Worm (Caenorhabditis elegans) whole organism, mixed stage, embryonic: ENCODE results near the gene Y57G11C.46.
A peak's percentile ranks its signal among the peaks of the same experiment; 100 is the strongest.

Source experiments
- M03D4.4 ChIP-seq: sonication (generic microtip); optimal IDR thresholded peaks from 2 replicates; lab custom pipeline; 2017; ENCODE audit warnings: mild to moderate bottlenecking, missing genetic modification characterization, missing compliant biosample characterization
- bed-3 ChIP-seq: fragments of 200-800 bp; sonication (Bioruptor generic); optimal IDR thresholded peaks from 3 replicates; lab custom pipeline; 2018; ENCODE audit warnings: mild to moderate bottlenecking, missing genetic modification characterization, moderate library complexity, missing compliant biosample characterization
- blmp-1 ChIP-seq: fragments of 150-350 bp; optimal IDR thresholded peaks from 2 replicates; lab custom pipeline; 2014; ENCODE audit warnings: missing biosample characterization, missing genetic modification characterization
- ceh-43 ChIP-seq: fragments of 200-800 bp; sonication (Bioruptor generic); optimal IDR thresholded peaks from 2 replicates; lab custom pipeline; 2018; ENCODE audit warnings: mild to moderate bottlenecking, missing genetic modification characterization, moderate library complexity, missing compliant biosample characterization
- ceh-83 ChIP-seq: fragments of 200-800 bp; sonication (Bioruptor generic); optimal IDR thresholded peaks from 2 replicates; lab custom pipeline; 2018; ENCODE audit warnings: mild to moderate bottlenecking, missing genetic modification characterization, missing compliant biosample characterization
- ces-1 ChIP-seq: fragments of 150-350 bp; optimal IDR thresholded peaks from 2 replicates; lab custom pipeline; 2014; ENCODE audit warnings: missing biosample characterization, missing genetic modification reagents, missing genetic modification characterization
- cnd-1 ChIP-seq: fragments of 200-800 bp; sonication (Bioruptor generic); optimal IDR thresholded peaks from 2 replicates; lab custom pipeline; 2018; ENCODE audit warnings: mild to moderate bottlenecking, missing genetic modification characterization, missing compliant biosample characterization
- drap-1 ChIP-seq: fragments of 200-800 bp; sonication (Bioruptor generic); optimal IDR thresholded peaks from 3 replicates; lab custom pipeline; 2018; ENCODE audit warnings: mild to moderate bottlenecking, missing genetic modification characterization, missing compliant biosample characterization
- elt-1 ChIP-seq: sonication (generic microtip); optimal IDR thresholded peaks from 2 replicates; lab custom pipeline; 2017; ENCODE audit warnings: missing genetic modification characterization, mild to moderate bottlenecking, missing compliant biosample characterization, antibody characterized with exemption, moderate library complexity, borderline replicate concordance; ENCODE audit not compliant: insufficient read depth
- elt-3 ChIP-seq: fragments of 150-350 bp; optimal IDR thresholded peaks from 2 replicates; lab custom pipeline; 2014; ENCODE audit warnings: missing biosample characterization, missing genetic modification characterization
- flh-1 ChIP-seq: fragments of 200-800 bp; sonication (Bioruptor generic); optimal IDR thresholded peaks from 2 replicates; lab custom pipeline; 2018; ENCODE audit warnings: mild to moderate bottlenecking, missing genetic modification characterization, moderate library complexity, missing compliant biosample characterization
- ham-2 ChIP-seq: fragments of 200-800 bp; sonication (Bioruptor generic); optimal IDR thresholded peaks from 2 replicates; lab custom pipeline; 2018; ENCODE audit warnings: mild to moderate bottlenecking, missing genetic modification characterization, missing compliant biosample characterization
- hlh-1 ChIP-seq: fragments of 150-350 bp; optimal IDR thresholded peaks from 2 replicates; lab custom pipeline; 2014; ENCODE audit warnings: missing biosample characterization, missing genetic modification reagents, missing genetic modification characterization
- lin-13 ChIP-seq: fragments of 150-350 bp; optimal IDR thresholded peaks from 2 replicates; lab custom pipeline; 2014; ENCODE audit warnings: missing biosample characterization, missing genetic modification characterization
- lin-32 ChIP-seq: fragments of 200-800 bp; sonication (Bioruptor generic); optimal IDR thresholded peaks from 2 replicates; lab custom pipeline; 2018; ENCODE audit warnings: mild to moderate bottlenecking, missing genetic modification characterization, missing compliant biosample characterization
- lsy-2 ChIP-seq: fragments of 150-350 bp; optimal IDR thresholded peaks from 2 replicates; lab custom pipeline; 2014; ENCODE audit warnings: missing biosample characterization, missing genetic modification characterization
- mab-5 ChIP-seq: fragments of 150-350 bp; optimal IDR thresholded peaks from 2 replicates; lab custom pipeline; 2014; ENCODE audit warnings: missing biosample characterization, missing genetic modification characterization
- mep-1 ChIP-seq: fragments of 150-350 bp; optimal IDR thresholded peaks from 2 replicates; lab custom pipeline; 2017; ENCODE audit warnings: missing biosample characterization, missing genetic modification reagents, missing genetic modification characterization, inconsistent platforms
- mls-2 ChIP-seq: sonication (generic microtip); optimal IDR thresholded peaks from 2 replicates; lab custom pipeline; 2016; ENCODE audit warnings: mild to moderate bottlenecking, missing genetic modification characterization, moderate library complexity, missing compliant biosample characterization
- nhr-12 ChIP-seq: fragments of 150-350 bp; optimal IDR thresholded peaks from 2 replicates; lab custom pipeline; 2014; ENCODE audit warnings: missing biosample characterization, missing genetic modification characterization
- nhr-2 ChIP-seq: fragments of 150-350 bp; optimal IDR thresholded peaks from 2 replicates; lab custom pipeline; 2014; ENCODE audit warnings: missing biosample characterization, missing genetic modification characterization
- nhr-237 ChIP-seq: fragments of 150-350 bp; optimal IDR thresholded peaks from 2 replicates; lab custom pipeline; 2014; ENCODE audit warnings: missing biosample characterization, missing genetic modification characterization
- nhr-76 ChIP-seq: sonication (generic microtip); optimal IDR thresholded peaks from 2 replicates; lab custom pipeline; 2017; ENCODE audit warnings: missing biosample characterization, missing genetic modification characterization
- pha-4 ChIP-seq: fragments of 150-350 bp; optimal IDR thresholded peaks from 2 replicates; lab custom pipeline; 2018; ENCODE audit warnings: missing biosample characterization, missing genetic modification reagents, missing genetic modification characterization
- sptf-1 ChIP-seq: sonication (generic microtip); optimal IDR thresholded peaks from 2 replicates; lab custom pipeline; 2017; ENCODE audit warnings: mild to moderate bottlenecking, missing genetic modification characterization, moderate library complexity, missing compliant biosample characterization
- tbx-8 ChIP-seq: fragments of 200-800 bp; sonication (Bioruptor generic); optimal IDR thresholded peaks from 2 replicates; lab custom pipeline; 2018; ENCODE audit warnings: mild to moderate bottlenecking, missing genetic modification characterization, moderate library complexity, missing compliant biosample characterization
- unc-120 ChIP-seq: sonication (generic microtip); optimal IDR thresholded peaks from 2 replicates; lab custom pipeline; 2017; ENCODE audit warnings: missing genetic modification characterization, missing compliant biosample characterization; ENCODE audit not compliant: poor library complexity, severe bottlenecking
- unc-39 ChIP-seq: fragments of 150-350 bp; optimal IDR thresholded peaks from 2 replicates; lab custom pipeline; 2014; ENCODE audit warnings: missing biosample characterization, missing genetic modification characterization
- zip-8 ChIP-seq: fragments of 150-350 bp; optimal IDR thresholded peaks from 2 replicates; lab custom pipeline; 2014; ENCODE audit warnings: missing biosample characterization, missing genetic modification characterization
- ztf-11 ChIP-seq: fragments of 150-350 bp; optimal IDR thresholded peaks from 2 replicates; lab custom pipeline; 2014; ENCODE audit warnings: missing biosample characterization, missing genetic modification characterization

Gene Y57G11C.46

DNA sequence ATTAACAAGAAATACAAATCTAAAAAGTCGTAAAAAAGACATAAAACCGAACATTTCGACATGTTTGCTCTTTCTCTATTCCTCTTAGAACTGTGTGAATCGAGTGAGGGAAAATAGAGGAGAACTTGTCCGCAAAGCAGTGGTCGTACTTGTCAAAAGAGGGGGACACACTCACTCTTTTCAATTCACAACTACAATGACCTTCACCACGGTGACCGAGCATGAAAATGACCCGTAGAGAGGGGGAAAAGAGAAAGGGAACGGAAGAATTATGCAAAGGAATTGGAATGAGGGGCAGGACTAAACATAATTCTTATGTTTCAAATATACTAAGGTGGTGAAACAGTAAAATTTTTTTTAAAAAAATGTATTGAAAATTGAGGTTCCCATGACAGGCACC lies 17.3 kb upstream of the Y57G11C.46 start:
- peak; percentile 15 for TF ChIP-seq sptf-1
- TF ChIP-seq lin-32 (GFP tag; lab: Kevin White, UChicago), result no peak

DNA sequence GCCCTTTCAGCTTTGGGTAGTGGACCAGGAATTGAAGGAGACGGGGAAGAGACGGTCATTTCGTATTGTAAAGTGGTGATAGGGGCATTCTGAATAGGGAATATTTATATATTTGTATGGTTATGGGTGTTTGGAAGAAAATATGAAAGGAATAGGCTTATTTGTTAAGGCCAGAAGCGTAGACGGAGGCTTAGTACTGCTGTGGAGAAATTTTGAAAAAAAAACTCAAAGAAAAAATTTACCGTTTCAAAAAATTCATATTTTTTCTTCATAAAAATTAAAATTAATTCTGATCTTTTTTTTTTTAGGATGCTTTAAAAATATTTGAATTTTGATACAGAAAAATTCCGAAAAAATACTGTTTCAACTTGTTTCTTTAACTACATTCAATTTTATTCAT lies 12.8 kb upstream of the Y57G11C.46 start, which contains the start of gene hhat-2:
hhat-2 (minus strand) TSS at position 101 of the 400 bp plus-strand sequence.
- TF ChIP-seq nhr-237 (tag; lab: Kevin White, UChicago) (no peak), zip-8 (no peak), elt-3 (tag; lab: Kevin White, UChicago) (no peak), flh-1 (GFP tag; lab: Kevin White, UChicago) (no peak), ham-2 (GFP tag; lab: Kevin White, UChicago) (no peak), nhr-12 (tag; lab: Kevin White, UChicago) (no peak), tbx-8 (no peak), blmp-1 (tag; lab: Kevin White, UChicago) (no peak), ceh-43 (GFP tag; lab: Kevin White, UChicago) (no peak), ceh-83 (GFP tag; lab: Kevin White, UChicago) (no peak), mls-2 (tag; lab: Kevin White, UChicago) (no peak)

DNA sequence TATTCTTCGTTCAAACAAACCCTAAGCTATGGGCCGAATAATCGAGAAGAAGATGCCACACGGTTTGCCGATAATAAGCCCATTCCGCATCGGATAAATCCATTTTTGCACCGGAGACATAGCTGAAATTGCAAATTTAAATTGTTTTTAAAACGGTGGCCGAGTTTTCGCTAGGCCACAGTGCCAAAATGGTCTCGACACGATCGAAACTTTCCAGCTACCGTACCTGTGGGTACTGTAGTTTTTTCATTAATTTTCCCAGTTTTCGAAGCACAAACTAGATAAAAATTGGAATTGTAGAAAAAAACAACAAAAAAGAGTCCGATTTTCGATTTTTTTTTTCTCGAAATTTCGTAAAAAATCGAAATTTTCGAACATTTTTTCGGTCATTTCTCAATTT lies 12.0 kb upstream of the Y57G11C.46 start:
- TF ChIP-seq nhr-76, result no peak
- TF ChIP-seq nhr-12 (tag; lab: Kevin White, UChicago), result no peak
- no peak for TF ChIP-seq unc-120 (tag; lab: Kevin White, UChicago)
- no peak for TF ChIP-seq cnd-1 (tag; lab: Kevin White, UChicago)
- TF ChIP-seq zip-8, result no peak
- no peak for TF ChIP-seq M03D4.4 (tag; lab: Kevin White, UChicago)
- no peak for TF ChIP-seq lin-32 (GFP tag; lab: Kevin White, UChicago)
- no peak for TF ChIP-seq ztf-11 (tag; lab: Kevin White, UChicago)
- TF ChIP-seq pha-4 (tag; lab: Kevin White, UChicago), result no peak
- no peak for TF ChIP-seq tbx-8
- TF ChIP-seq lsy-2, result no peak
- no peak for TF ChIP-seq ces-1 (GFP tag; lab: Kevin White, UChicago)
- no peak for TF ChIP-seq nhr-237 (tag; lab: Kevin White, UChicago)
- TF ChIP-seq mls-2 (tag; lab: Kevin White, UChicago), result no peak
- no peak for TF ChIP-seq unc-39
- no peak for TF ChIP-seq flh-1 (GFP tag; lab: Kevin White, UChicago)
- TF ChIP-seq sptf-1, result no peak
- TF ChIP-seq ceh-43 (GFP tag; lab: Kevin White, UChicago), result no peak

DNA sequence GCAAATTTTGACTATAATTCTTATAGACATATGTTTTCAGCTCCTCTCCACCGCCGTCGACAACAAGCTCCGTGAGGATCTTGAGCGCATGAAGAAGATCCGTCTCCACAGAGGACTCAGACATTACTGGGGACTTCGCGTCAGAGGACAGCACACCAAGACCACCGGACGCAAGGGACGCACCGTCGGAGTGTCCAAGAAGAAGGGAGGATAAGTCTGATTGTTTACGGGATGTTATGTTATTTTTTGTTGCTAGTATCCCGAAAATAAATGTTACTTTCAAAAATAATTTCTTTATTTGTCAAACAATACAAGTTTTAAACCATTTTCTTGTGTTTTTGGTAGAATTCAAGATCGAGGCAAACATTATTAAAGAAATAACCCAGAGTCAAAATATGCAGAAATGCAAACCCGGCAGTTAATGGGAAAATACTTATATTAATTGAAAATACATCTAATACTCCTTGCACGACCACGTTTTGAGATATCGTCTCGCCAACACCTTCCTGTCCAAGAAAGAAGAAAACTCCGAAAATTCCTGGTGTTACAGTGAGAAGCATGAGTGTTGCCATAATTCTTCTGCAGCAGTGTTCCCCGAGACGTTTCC lies 10.1 kb upstream of the Y57G11C.46 start:
- TF ChIP-seq mab-5, result no peak
- TF ChIP-seq cnd-1 (tag; lab: Kevin White, UChicago), result no peak
- TF ChIP-seq pha-4 (tag; lab: Kevin White, UChicago), result no peak
- no peak for TF ChIP-seq lin-13 (tag; lab: Kevin White, UChicago)
- no peak for TF ChIP-seq elt-3 (tag; lab: Kevin White, UChicago)
- TF ChIP-seq ham-2 (GFP tag; lab: Kevin White, UChicago), result no peak
- no peak for TF ChIP-seq hlh-1 (tag; lab: Kevin White, UChicago)
- TF ChIP-seq drap-1 (GFP tag; lab: Kevin White, UChicago), result no peak
- TF ChIP-seq tbx-8, result no peak
- no peak for TF ChIP-seq unc-120 (tag; lab: Kevin White, UChicago)
- TF ChIP-seq nhr-2, result no peak
- TF ChIP-seq elt-1 (tag; lab: Kevin White, UChicago), result no peak
- no peak for TF ChIP-seq bed-3 (GFP tag; lab: Kevin White, UChicago)
- no peak for TF ChIP-seq lsy-2

DNA sequence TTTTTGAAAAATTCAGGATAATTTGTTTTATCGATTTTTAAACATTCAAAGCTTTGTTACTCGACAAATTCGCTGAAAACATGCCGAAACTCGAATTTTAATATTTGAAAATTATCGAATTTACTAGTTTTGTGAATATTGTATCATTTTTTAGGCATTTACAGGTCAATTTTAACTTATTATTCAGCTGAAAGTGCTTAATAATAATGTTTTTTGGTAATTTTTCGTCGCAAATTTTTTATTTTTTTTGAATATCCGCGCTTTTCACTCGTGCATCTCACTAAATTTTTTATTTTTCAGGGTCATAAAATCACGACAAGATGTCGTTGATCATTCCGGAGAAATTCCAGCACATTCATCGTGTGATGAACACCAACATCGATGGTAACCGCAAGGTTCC lies 9.2 kb upstream of the Y57G11C.46 start, which contains the start of gene rps-18:
rps-18 (plus strand) TSS at position 301 of the 400 bp plus-strand sequence.
- TF ChIP-seq lsy-2 (no peak), mep-1 (tag; lab: Kevin White, UChicago) (no peak), mls-2 (tag; lab: Kevin White, UChicago) (no peak), unc-120 (tag; lab: Kevin White, UChicago) (no peak), ces-1 (GFP tag; lab: Kevin White, UChicago) (no peak), sptf-1 (no peak), elt-1 (tag; lab: Kevin White, UChicago) (no peak), lin-32 (GFP tag; lab: Kevin White, UChicago) (no peak)
- TF ChIP-seq, all 35 proteins: peak for 0
